Worm (Caenorhabditis elegans): ENCODE data around the gene cdh-3.

The cdh-3 gene

DNA sequence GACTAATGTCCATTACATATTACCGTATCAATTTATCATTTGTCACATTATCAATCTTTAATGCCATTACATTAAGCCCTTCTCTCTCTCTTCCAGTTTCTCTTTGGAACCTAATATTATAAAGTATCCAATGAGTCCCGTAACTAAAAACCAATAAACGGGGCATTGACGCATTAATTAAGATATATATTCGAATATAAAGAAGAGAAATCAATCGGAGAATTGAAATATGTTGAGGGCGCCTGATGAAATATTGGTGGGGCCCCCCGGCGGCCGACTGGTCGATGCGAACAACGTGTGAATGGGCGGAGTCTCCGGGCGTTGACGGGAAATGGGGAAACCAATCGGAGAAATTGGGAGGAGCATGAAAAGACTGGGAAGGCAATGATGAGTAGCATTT, 30.0 kb upstream of the cdh-3 start (continued):
- TF ChIP-seq aha-1 (tag; optimal IDR thresholded peaks at IDR 0.05), result no peak
- TF ChIP-seq ceh-8 (GFP tag; optimal IDR thresholded peaks at IDR 0.05), result no peak
- no peak for TF ChIP-seq unc-98 (GFP tag; IDR thresholded peaks at IDR 0.05)
- no peak for TF ChIP-seq grh-1 (GFP tag; IDR thresholded peaks at IDR 0.05)
- peak; percentile 40 for TF ChIP-seq vab-15 (tag; optimal IDR thresholded peaks at IDR 0.05)
- no peak for TF ChIP-seq fos-1 (tag; optimal IDR thresholded peaks at IDR 0.05)
- TF ChIP-seq sup-37 (GFP tag; optimal IDR thresholded peaks at IDR 0.05), result no peak
- no peak for TF ChIP-seq hlh-17 (GFP tag; optimal IDR thresholded peaks at IDR 0.05; ENCODE audit: borderline replicate concordance)
- TF ChIP-seq lin-35 (GFP tag; optimal IDR thresholded peaks at IDR 0.05), result no peak
- TF ChIP-seq lin-13 (GFP tag; optimal IDR thresholded peaks at IDR 0.05), result no peak
- no peak for TF ChIP-seq swsn-7 (tag; optimal IDR thresholded peaks at IDR 0.05)
- peak; percentile 79 for TF ChIP-seq dsc-1 (tag; optimal IDR thresholded peaks at IDR 0.05)
- TF ChIP-seq ceh-63 (GFP tag; optimal IDR thresholded peaks at IDR 0.05), result no peak
- no peak for TF ChIP-seq isw-1 (GFP tag; IDR thresholded peaks at IDR 0.05)
- peak; percentile 52 to 61 for TF ChIP-seq lsy-2 (tag; optimal IDR thresholded peaks at IDR 0.05)
- TF ChIP-seq rnt-1 (tag; optimal IDR thresholded peaks at IDR 0.05), result peak; percentile 67
- TF ChIP-seq unc-86 (tag; optimal IDR thresholded peaks at IDR 0.05), result no peak
- TF ChIP-seq elt-2 (tag; optimal IDR thresholded peaks at IDR 0.05), result no peak
- no peak for TF ChIP-seq skn-1 (tag; optimal IDR thresholded peaks at IDR 0.05)
- TF ChIP-seq ceh-88 (GFP tag; IDR thresholded peaks at IDR 0.05), result no peak
- TF ChIP-seq unc-130 (tag; optimal IDR thresholded peaks at IDR 0.05), result no peak
- TF ChIP-seq efl-3 (GFP tag; optimal IDR thresholded peaks at IDR 0.05), result no peak
- TF ChIP-seq nhr-12 (tag; optimal IDR thresholded peaks at IDR 0.05), result no peak
- TF ChIP-seq jun-1 (tag; optimal IDR thresholded peaks at IDR 0.05), result no peak
- TF ChIP-seq sox-4 (tag; optimal IDR thresholded peaks at IDR 0.05), result no peak
- TF ChIP-seq C34B4.2 (tag; optimal IDR thresholded peaks at IDR 0.05), result no peak
- no peak for TF ChIP-seq nhr-76 (tag; optimal IDR thresholded peaks at IDR 0.05)
- peak; percentile 29 for TF ChIP-seq tbx-2 (tag; optimal IDR thresholded peaks at IDR 0.05)
- no peak for TF ChIP-seq sptf-1 (tag; optimal IDR thresholded peaks at IDR 0.05)
- no peak for TF ChIP-seq mab-9 (GFP tag; IDR thresholded peaks at IDR 0.05)
- TF ChIP-seq hlh-4 (tag; optimal IDR thresholded peaks at IDR 0.05), result no peak
- TF ChIP-seq pqm-1 (tag; optimal IDR thresholded peaks at IDR 0.05), result no peak
- TF ChIP-seq snpc-4 (tag; optimal IDR thresholded peaks at IDR 0.05), result no peak
- TF ChIP-seq nhr-19 (GFP tag; conservative IDR thresholded peaks at IDR 0.05), result no peak

DNA sequence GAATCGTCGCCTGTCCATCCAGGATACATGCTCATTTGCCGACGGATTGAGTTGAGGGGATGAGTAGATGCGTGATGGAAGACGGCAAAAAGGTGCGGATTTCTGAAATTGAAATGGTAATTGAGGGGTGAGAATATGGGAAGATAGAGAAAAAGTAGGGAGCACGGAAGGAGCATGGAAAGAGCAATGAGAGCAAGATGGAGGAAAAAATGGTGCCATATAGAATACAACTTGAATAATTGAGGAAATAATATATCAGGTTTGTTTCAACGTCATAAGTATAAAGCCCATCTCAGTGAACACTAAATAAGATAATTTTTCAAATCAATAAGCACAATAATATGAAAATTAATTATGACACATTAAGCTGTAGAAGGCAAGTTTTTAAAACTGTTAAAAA, 29.1 kb upstream of the cdh-3 start, which contains the start of gene mab-5:
mab-5 (minus strand) TSS at position 101 of the 400 bp plus-strand sequence.
- no peak for TF ChIP-seq nhr-90 (tag; optimal IDR thresholded peaks at IDR 0.05; ENCODE audit: poor library complexity)
- no peak for TF ChIP-seq nhr-47 (tag; optimal IDR thresholded peaks at IDR 0.05)
- no peak for TF ChIP-seq nhr-77 (tag; optimal IDR thresholded peaks at IDR 0.05)
- TF ChIP-seq unc-98 (GFP tag; IDR thresholded peaks at IDR 0.05), result no peak
- no peak for TF ChIP-seq egl-27 (tag; optimal IDR thresholded peaks at IDR 0.05)
- TF ChIP-seq unc-86 (tag; optimal IDR thresholded peaks at IDR 0.05), result no peak

DNA sequence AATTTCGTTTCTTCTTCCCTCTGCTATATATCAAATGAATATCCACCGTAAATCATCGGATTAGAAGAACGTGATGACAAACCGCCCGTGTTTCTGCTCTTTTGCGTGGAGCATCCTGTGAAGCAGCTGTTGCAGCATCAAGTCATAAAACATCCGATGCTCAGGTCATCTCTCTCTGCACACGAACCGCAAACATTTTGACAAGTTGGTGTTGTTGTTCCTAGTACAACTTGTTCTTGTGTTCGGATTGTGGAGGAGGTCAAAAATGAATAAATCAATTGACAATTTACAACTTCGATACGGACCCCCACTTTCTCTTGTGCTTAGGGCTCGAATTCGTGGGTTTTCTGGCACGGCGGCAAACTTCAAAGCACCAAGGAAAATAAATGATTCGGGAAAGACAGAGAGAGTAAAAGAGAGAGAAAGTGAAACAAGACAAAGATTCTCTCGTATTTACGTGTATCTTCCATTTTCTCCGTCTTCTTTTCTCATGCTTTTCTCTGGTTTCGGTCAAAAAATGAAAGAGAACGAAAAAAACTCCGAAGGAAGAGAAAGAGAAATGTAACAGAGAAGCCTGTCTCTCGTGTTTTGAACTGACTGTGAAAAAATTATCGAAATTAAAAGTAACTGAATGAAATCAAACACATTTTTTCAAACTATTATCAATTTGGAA, 26.5 kb upstream of the cdh-3 start:
- TF ChIP-seq nhr-85 (tag), result peak; percentile 67
- TF ChIP-seq vab-15 (tag; optimal IDR thresholded peaks at IDR 0.05), result no peak
- TF ChIP-seq nhr-71 (tag; optimal IDR thresholded peaks at IDR 0.05), result peak; percentile 51
- TF ChIP-seq pax-3 (tag; optimal IDR thresholded peaks at IDR 0.05), result no peak
- no peak for TF ChIP-seq Y116A8C.19 (tag; optimal IDR thresholded peaks at IDR 0.05; ENCODE audit: borderline replicate concordance)
- TF ChIP-seq lin-14 (GFP tag; optimal IDR thresholded peaks at IDR 0.05), result peak; percentile 39
- TF ChIP-seq tbx-2 (tag; optimal IDR thresholded peaks at IDR 0.05), result peak; percentile 12
- TF ChIP-seq rnt-1 (tag; optimal IDR thresholded peaks at IDR 0.05), result peak; percentile 80
- no peak for TF ChIP-seq ceh-90 (tag; optimal IDR thresholded peaks at IDR 0.05)
- no peak for TF ChIP-seq mep-1 (tag; optimal IDR thresholded peaks at IDR 0.05)
- TF ChIP-seq aha-1 (tag; optimal IDR thresholded peaks at IDR 0.05), result no peak
- TF ChIP-seq C34B4.2 (tag; optimal IDR thresholded peaks at IDR 0.05), result no peak
- peak; percentile 10 for TF ChIP-seq unc-130 (tag; optimal IDR thresholded peaks at IDR 0.05)
- TF ChIP-seq blmp-1 (tag; optimal IDR thresholded peaks at IDR 0.05), result peak; percentile 57
- no peak for TF ChIP-seq unc-62 (GFP tag; optimal IDR thresholded peaks at IDR 0.05)
- TF ChIP-seq nhr-90 (tag; optimal IDR thresholded peaks at IDR 0.05; ENCODE audit: poor library complexity), result no peak
- no peak for TF ChIP-seq hpl-2 (GFP tag; optimal IDR thresholded peaks at IDR 0.05)
- TF ChIP-seq nhr-77 (tag; optimal IDR thresholded peaks at IDR 0.05), result no peak
- no peak for TF ChIP-seq lin-35 (GFP tag; optimal IDR thresholded peaks at IDR 0.05)
- TF ChIP-seq unc-98 (GFP tag; IDR thresholded peaks at IDR 0.05), result no peak
- peak in 1 of 2 experiments; percentile 9 for TF ChIP-seq lsy-2 (tag; optimal IDR thresholded peaks at IDR 0.05)
- peak; percentile 13 for TF ChIP-seq dsc-1 (tag; optimal IDR thresholded peaks at IDR 0.05)
- TF ChIP-seq elt-2 (tag; optimal IDR thresholded peaks at IDR 0.05), result no peak

Data from whole organism, L1 larva.